Fruit fly (Drosophila melanogaster) whole organism: ENCODE data around the gene CG43750.

Experiments
- CG8478 ChIP-seq: fragments of >200 bp; optimal IDR thresholded peaks from 2 replicates; lab custom pipeline; 2018; ENCODE audit warnings: inconsistent platforms
- Dll ChIP-seq: fragments of >200 bp; optimal IDR thresholded peaks from 2 replicates; lab custom pipeline; 2017
- EcR ChIP-seq, 2 experiments: fragments of >200 bp; optimal IDR thresholded peaks; 2 replicates each; lab custom pipeline; 2017; ENCODE audit warnings: missing biosample characterization in 2 of 2, missing genetic modification characterization in 2 of 2, missing genetic modification reagents in 2 of 2
- pan ChIP-seq: fragments of >200 bp; optimal IDR thresholded peaks from 2 replicates; lab custom pipeline; 2017
- psq ChIP-seq: fragments of >200 bp; optimal IDR thresholded peaks from 2 replicates; lab custom pipeline; 2017
- usp ChIP-seq: fragments of >200 bp; optimal IDR thresholded peaks from 2 replicates; lab custom pipeline; 2017; ENCODE audit warnings: missing biosample characterization, missing genetic modification characterization, mixed read lengths

The CG43750 gene

dm6 chr2L:2370352-2370751, 20.1 kb downstream of the CG43750 start:
- TF ChIP-seq usp (GFP tag; lab: Kevin White, UChicago) (no peak), Dll (lab: Kevin White, UChicago) (no peak), psq (no peak), CG8478 (lab: Kevin White, UChicago) (no peak), EcR (GFP tag; optimal IDR thresholded peaks at IDR 0.05; lab: Kevin White, UChicago) (no peak), pan (lab: Kevin White, UChicago) (no peak)

DNA sequence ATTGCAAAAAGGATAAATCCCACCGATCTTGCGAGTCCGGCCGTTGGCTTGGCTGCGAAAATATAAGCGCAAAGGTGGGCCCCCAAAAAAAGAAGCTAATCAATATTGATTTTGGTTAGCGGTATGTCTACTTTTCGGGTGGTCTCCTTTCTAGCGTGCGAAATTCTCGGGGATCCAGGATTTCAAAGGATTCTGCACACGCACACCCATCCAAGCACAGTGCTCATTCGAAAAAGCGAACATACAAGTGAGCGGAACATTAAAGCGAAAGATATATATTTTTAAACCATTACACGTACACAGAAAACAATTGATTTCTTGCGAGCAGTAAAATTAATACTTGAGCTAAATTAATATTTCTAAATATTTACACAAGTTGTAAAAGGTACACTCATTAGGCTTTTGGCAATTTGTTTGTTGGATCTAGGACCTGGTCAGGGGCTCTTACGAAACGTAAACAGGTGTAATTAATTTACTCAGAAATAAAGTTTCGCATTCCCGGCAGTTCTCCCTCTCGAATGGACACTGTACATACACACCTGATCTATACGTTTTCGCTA, 24.8 kb downstream of the CG43750 start:
- TF ChIP-seq CG8478 (lab: Kevin White, UChicago) (no peak), Dll (lab: Kevin White, UChicago) (no peak), usp (GFP tag; lab: Kevin White, UChicago) (no peak), pan (lab: Kevin White, UChicago) (no peak), psq (no peak)

DNA sequence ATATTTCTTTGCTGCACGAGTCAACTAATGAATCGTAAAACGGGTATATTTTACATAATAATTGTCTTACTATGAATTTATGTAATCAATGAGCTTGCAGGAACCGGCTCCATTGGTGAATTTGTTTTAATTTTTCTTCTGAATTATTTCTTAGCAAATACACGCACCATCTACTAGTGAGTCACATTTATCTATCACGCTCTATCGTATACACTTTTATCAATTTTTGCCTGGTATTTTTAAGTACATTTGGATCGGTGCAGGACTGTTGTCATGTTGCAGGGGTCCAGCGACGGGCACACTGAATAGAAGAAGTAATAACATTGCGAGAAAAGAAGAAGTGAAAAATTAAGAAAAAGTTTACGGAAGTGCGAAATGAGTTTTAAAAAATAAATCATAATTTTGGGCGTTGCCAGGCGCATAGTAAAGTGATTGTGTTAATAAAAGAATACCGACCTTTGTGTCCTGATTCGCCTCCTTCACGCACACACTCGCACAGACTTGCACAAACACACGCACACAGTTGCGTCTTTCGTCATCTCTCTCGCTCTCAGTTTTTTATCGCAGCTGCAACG, 25.3 kb downstream of the CG43750 start, which contains the start of the genes Rab5 and Axud1:
Gene Rab5, minus strand, starts transcription at position 197 of the 575 bp plus-strand sequence.
Gene Axud1, plus strand, starts transcription at position 269 of the 575 bp plus-strand sequence.
- no peak for TF ChIP-seq psq

- TF ChIP-seq pan (lab: Kevin White, UChicago) (no peak), CG8478 (lab: Kevin White, UChicago) (peak; percentile 87)
Observed at dm6 chr2L:2364200-2364754, 26.2 kb downstream of the CG43750 start.

DNA sequence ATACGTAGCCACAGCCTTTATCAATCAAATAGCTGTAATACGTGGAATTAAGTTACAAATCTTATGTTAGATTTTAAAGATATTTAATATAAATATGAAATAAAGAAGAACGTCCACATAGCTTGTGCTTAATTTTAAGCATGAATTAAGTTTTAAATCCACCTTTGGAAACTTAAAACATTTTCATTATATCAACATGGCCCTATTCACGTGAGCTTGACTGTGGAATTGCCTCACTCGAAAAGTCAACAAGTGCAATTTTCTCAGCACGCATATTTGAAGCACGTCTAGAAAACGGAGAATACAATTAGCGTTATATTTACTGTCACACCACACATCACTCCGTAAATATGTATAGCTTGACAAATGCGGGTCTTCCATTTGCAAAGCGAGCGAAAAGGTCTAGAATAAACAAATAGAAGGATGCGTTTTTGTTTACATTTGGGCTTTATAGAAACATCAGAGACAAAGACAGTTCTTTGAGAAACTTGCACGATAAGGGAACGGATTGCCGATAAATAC, 26.8 kb downstream of the CG43750 start:
- TF ChIP-seq Dll (lab: Kevin White, UChicago) (no peak), CG8478 (lab: Kevin White, UChicago) (no peak), psq (no peak), pan (lab: Kevin White, UChicago) (no peak), usp (GFP tag; lab: Kevin White, UChicago) (no peak), EcR (GFP tag; optimal IDR thresholded peaks at IDR 0.05; lab: Kevin White, UChicago) (no peak)

- TF ChIP-seq psq, result no peak
- TF ChIP-seq CG8478 (lab: Kevin White, UChicago), result no peak
- no peak for TF ChIP-seq Dll (lab: Kevin White, UChicago)
- TF ChIP-seq pan (lab: Kevin White, UChicago), result no peak
- no peak for TF ChIP-seq EcR (GFP tag; optimal IDR thresholded peaks at IDR 0.05; lab: Kevin White, UChicago)
- TF ChIP-seq usp (GFP tag; lab: Kevin White, UChicago), result no peak
Observed at dm6 chr2L:2362808-2363394, 27.6 kb downstream of the CG43750 start.

DNA sequence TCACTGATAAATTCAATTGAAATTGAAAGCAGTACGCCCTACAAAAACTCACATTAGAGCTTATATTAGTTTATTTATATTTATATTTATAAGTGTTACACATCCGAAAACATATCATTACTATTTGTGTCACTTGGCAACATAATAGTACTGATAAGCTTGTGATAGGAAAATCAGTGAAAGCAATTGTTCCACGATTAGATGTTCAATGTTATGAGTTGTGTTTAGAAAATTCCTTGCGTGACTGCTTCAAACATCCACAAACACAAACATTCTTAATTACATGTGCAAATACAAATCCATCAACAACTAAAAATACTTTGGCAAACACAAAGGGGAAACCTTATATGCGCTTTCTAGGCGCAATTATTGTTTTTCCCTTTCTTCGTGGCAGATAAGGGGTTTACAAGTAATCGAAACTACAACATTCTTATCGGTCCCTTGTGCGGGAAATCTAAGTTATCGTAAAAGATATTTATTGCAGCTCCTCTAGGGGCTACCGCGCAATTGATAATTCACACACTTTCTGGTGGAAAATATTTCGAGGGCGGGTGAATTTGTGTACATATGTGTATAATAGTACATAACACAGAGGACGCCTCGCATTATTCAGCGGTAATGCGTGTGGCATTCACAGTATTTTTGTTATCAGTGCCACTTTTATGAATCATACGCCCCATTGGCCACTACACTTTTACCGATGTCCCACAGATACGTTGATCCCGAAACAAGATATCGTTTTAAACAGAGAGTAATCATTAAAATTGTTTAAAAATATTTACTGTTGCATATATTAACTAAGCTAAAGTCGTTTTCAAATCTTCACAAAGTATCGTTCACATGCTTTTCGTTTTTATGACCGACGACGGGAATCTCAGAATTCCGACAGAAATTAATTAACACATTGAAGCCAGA, 28.3 kb downstream of the CG43750 start:
- TF ChIP-seq EcR (GFP tag; optimal IDR thresholded peaks at IDR 0.05; lab: Kevin White, UChicago) (no peak), psq (no peak), Dll (lab: Kevin White, UChicago) (no peak), usp (GFP tag; lab: Kevin White, UChicago) (no peak), pan (lab: Kevin White, UChicago) (no peak), CG8478 (lab: Kevin White, UChicago) (no peak)

DNA sequence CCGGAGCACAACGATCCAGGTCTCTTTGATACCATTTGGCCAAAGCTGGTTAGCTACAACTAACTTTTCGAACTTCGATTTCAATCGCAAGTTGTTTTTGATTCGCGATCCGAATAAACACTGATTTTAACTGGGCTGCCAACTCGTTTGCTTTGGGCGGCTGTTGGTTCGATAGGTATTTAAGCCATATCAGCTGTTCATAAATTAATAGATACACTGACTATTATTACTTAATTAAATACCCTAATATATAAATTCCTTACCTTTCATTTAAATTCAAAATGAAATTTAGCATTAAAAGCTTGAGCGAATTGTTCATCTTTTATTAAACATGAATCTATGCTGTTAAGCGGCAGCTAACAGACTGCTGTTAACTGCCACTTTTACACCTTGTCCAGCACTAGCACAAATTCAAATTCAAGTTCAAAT, 33.2 kb downstream of the CG43750 start, which contains the start of gene CG9967:
Gene CG9967, minus strand, starts transcription at position 129 of the 429 bp plus-strand sequence.
- no peak for TF ChIP-seq usp (GFP tag; lab: Kevin White, UChicago)
- no peak for TF ChIP-seq pan (lab: Kevin White, UChicago)
- no peak for TF ChIP-seq CG8478 (lab: Kevin White, UChicago)
- no peak for TF ChIP-seq psq
- no peak for TF ChIP-seq Dll (lab: Kevin White, UChicago)
- TF ChIP-seq EcR (GFP tag; optimal IDR thresholded peaks at IDR 0.05; lab: Kevin White, UChicago), result no peak

DNA sequence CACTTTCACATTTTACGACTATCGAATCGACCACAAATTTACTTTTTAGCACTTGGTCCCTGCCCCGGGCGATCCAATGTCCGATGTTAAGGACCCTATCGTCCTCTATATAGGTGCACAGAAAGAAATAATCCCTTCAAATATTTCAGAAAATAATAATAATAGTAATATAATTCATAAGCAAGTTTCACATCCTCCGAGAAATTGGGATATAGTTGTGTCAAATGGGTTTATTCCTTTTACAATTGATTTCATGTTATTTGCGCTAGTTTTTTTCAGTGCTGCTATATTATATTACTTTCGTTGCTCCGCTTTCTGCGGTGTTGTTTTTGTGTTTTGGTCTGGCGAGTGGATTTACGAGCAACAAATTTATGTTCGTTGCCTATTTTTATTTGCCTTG, 42.0 kb downstream of the CG43750 start:
- TF ChIP-seq pan (lab: Kevin White, UChicago), result no peak
- TF ChIP-seq usp (GFP tag; lab: Kevin White, UChicago), result no peak
- TF ChIP-seq psq, result no peak
- TF ChIP-seq CG8478 (lab: Kevin White, UChicago), result no peak
- TF ChIP-seq Dll (lab: Kevin White, UChicago), result no peak
- no peak for TF ChIP-seq EcR (GFP tag; optimal IDR thresholded peaks at IDR 0.05; lab: Kevin White, UChicago)
